Worm (Caenorhabditis elegans) whole organism, L3 larva: ENCODE data around the gene nsun-5.

Experiments used
- R02D3.7 ChIP-seq: fragments of 150-350 bp; optimal IDR thresholded peaks from 2 replicates; lab custom pipeline; 2014; ENCODE audit warnings: missing biosample characterization, missing genetic modification characterization
- ZK546.5 ChIP-seq: sonication (generic microtip); optimal IDR thresholded peaks from 2 replicates; lab custom pipeline; 2017; ENCODE audit warnings: missing biosample characterization, missing genetic modification characterization
- aly-2 ChIP-seq: fragments of 150-350 bp; optimal IDR thresholded peaks from 2 replicates; lab custom pipeline; 2014; ENCODE audit warnings: missing biosample characterization, missing genetic modification characterization
- ama-1 ChIP-seq: fragments of 150-350 bp; optimal IDR thresholded peaks from 2 replicates; lab custom pipeline; 2018
- ceh-16 ChIP-seq: sonication (generic microtip); optimal IDR thresholded peaks from 2 replicates; lab custom pipeline; 2017; ENCODE audit warnings: missing biosample characterization, missing genetic modification characterization
- ceh-28 ChIP-seq: fragments of 150-350 bp; optimal IDR thresholded peaks from 2 replicates; lab custom pipeline; 2014; ENCODE audit warnings: missing biosample characterization, missing genetic modification reagents, missing genetic modification characterization
- ceh-82 ChIP-seq: fragments of 150-350 bp; optimal IDR thresholded peaks from 2 replicates; lab custom pipeline; 2014; ENCODE audit warnings: missing biosample characterization, missing genetic modification characterization
- ceh-9 ChIP-seq: sonication (generic microtip); optimal IDR thresholded peaks from 2 replicates; lab custom pipeline; 2018; ENCODE audit warnings: missing biosample characterization, missing genetic modification characterization
- daf-12 ChIP-seq: fragments of 150-350 bp; optimal IDR thresholded peaks from 2 replicates; lab custom pipeline; 2014; ENCODE audit warnings: missing biosample characterization, missing genetic modification reagents, missing genetic modification characterization
- egl-27 ChIP-seq: sonication (generic microtip); optimal IDR thresholded peaks from 4 replicates; lab custom pipeline; 2017; ENCODE audit warnings: missing biosample characterization, missing genetic modification reagents, missing genetic modification characterization
- egl-5 ChIP-seq: fragments of 150-350 bp; optimal IDR thresholded peaks from 2 replicates; lab custom pipeline; 2017; ENCODE audit warnings: missing biosample characterization, missing genetic modification reagents, missing genetic modification characterization, inconsistent platforms
- elt-1 ChIP-seq: fragments of 150-350 bp; optimal IDR thresholded peaks from 2 replicates; lab custom pipeline; 2014; ENCODE audit warnings: missing biosample characterization, missing genetic modification characterization
- elt-2 ChIP-seq: sonication (generic microtip); optimal IDR thresholded peaks from 2 replicates; lab custom pipeline; 2016; ENCODE audit warnings: missing genetic modification reagents, mild to moderate bottlenecking, missing genetic modification characterization, missing compliant biosample characterization
- elt-3 ChIP-seq, 3 experiments: fragments of 150-350 bp in 1 of 3; sonication (generic microtip) in 2 of 3; optimal IDR thresholded peaks; 2 replicates in 2 of 3; 4 replicates in 1 of 3; lab custom pipeline; 2014 to 2017; ENCODE audit warnings: missing biosample characterization in 3 of 3, missing genetic modification characterization in 3 of 3
- fkh-10 ChIP-seq: sonication (generic microtip); optimal IDR thresholded peaks from 2 replicates; lab custom pipeline; 2017; ENCODE audit warnings: missing biosample characterization, missing genetic modification reagents, missing genetic modification characterization
- fkh-2 ChIP-seq: fragments of 150-350 bp; optimal IDR thresholded peaks from 2 replicates; lab custom pipeline; 2014; ENCODE audit warnings: missing biosample characterization, missing genetic modification reagents, missing genetic modification characterization
- fos-1 ChIP-seq: fragments of 150-350 bp; optimal IDR thresholded peaks from 2 replicates; lab custom pipeline; 2014; ENCODE audit warnings: missing biosample characterization, missing genetic modification characterization
- jun-1 ChIP-seq: fragments of 150-350 bp; optimal IDR thresholded peaks from 2 replicates; lab custom pipeline; 2014; ENCODE audit warnings: missing biosample characterization, missing genetic modification reagents, missing genetic modification characterization
- lin-15B ChIP-seq: fragments of 150-350 bp; optimal IDR thresholded peaks from 2 replicates; lab custom pipeline; 2014; ENCODE audit warnings: missing biosample characterization, missing genetic modification characterization
- lin-39 ChIP-seq: fragments of 150-350 bp; optimal IDR thresholded peaks from 2 replicates; lab custom pipeline; 2018; ENCODE audit warnings: missing biosample characterization, missing genetic modification reagents, missing genetic modification characterization
- mdl-1 ChIP-seq: fragments of 150-350 bp; optimal IDR thresholded peaks from 2 replicates; lab custom pipeline; 2014; ENCODE audit warnings: missing biosample characterization, missing genetic modification characterization
- nhr-11 ChIP-seq: fragments of 150-350 bp; optimal IDR thresholded peaks from 2 replicates; lab custom pipeline; 2014; ENCODE audit warnings: missing biosample characterization, missing genetic modification characterization
- nhr-23 ChIP-seq: fragments of 150-350 bp; optimal IDR thresholded peaks from 2 replicates; lab custom pipeline; 2014; ENCODE audit warnings: missing biosample characterization, missing genetic modification reagents, missing genetic modification characterization
- nhr-237 ChIP-seq: fragments of 150-350 bp; optimal IDR thresholded peaks from 2 replicates; lab custom pipeline; 2014; ENCODE audit warnings: missing biosample characterization, missing genetic modification characterization
- nhr-28 ChIP-seq: fragments of 150-350 bp; optimal IDR thresholded peaks from 2 replicates; lab custom pipeline; 2014; ENCODE audit warnings: missing biosample characterization, missing genetic modification characterization
- nhr-77 ChIP-seq: fragments of 150-350 bp; optimal IDR thresholded peaks from 2 replicates; lab custom pipeline; 2014; ENCODE audit warnings: missing biosample characterization, missing genetic modification characterization
- pha-4 ChIP-seq: fragments of 150-350 bp; optimal IDR thresholded peaks from 2 replicates; lab custom pipeline; 2014; ENCODE audit warnings: missing biosample characterization, missing genetic modification reagents, missing genetic modification characterization
- pqm-1 ChIP-seq: fragments of 150-350 bp; optimal IDR thresholded peaks from 2 replicates; lab custom pipeline; 2017; ENCODE audit warnings: missing biosample characterization, missing genetic modification characterization, inconsistent platforms
- skn-1 ChIP-seq: fragments of 150-350 bp; optimal IDR thresholded peaks from 2 replicates; lab custom pipeline; 2014; ENCODE audit warnings: missing biosample characterization, missing genetic modification characterization
- snpc-4 ChIP-seq: fragments of 150-350 bp; optimal IDR thresholded peaks from 2 replicates; lab custom pipeline; 2014; ENCODE audit warnings: missing biosample characterization, missing genetic modification characterization
- unc-39 ChIP-seq: sonication (generic microtip); optimal IDR thresholded peaks from 4 replicates; lab custom pipeline; 2017; ENCODE audit warnings: missing biosample characterization, missing genetic modification characterization
- zag-1 ChIP-seq: fragments of 150-350 bp; optimal IDR thresholded peaks from 2 replicates; lab custom pipeline; 2014; ENCODE audit warnings: missing biosample characterization, missing genetic modification characterization

Gene nsun-5

DNA sequence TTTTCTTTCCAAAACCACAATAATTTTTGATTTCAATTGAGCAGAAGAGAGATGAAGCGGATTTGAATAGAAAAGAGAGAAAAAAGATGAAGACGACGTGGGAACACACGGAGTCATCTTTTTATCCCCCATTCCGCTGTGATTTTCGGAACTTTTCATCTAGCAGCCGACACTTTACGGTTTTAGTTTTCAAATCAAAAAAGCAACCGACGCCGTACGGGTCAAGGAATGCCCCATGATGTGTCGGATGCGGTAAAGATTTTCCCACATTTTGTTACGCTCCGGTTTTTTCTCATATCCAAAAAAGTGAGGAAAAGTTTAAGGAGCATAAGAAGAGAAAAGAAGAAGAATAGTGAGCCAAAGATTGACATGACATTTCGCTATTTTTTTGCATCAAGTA lies 23.9 kb upstream of the nsun-5 start:
- no peak for TF ChIP-seq zag-1 (tag; lab: Kevin White, UChicago)
- TF ChIP-seq nhr-11 (tag; lab: Kevin White, UChicago) = no peak
- TF ChIP-seq ceh-16 (tag; lab: Kevin White, UChicago) = no peak
- peak; percentile 89 for TF ChIP-seq snpc-4 (tag; lab: Kevin White, UChicago)
- no peak for TF ChIP-seq egl-5
- TF ChIP-seq nhr-77 (tag; lab: Kevin White, UChicago) = no peak
- TF ChIP-seq nhr-237 = no peak
- no peak for TF ChIP-seq lin-39

DNA sequence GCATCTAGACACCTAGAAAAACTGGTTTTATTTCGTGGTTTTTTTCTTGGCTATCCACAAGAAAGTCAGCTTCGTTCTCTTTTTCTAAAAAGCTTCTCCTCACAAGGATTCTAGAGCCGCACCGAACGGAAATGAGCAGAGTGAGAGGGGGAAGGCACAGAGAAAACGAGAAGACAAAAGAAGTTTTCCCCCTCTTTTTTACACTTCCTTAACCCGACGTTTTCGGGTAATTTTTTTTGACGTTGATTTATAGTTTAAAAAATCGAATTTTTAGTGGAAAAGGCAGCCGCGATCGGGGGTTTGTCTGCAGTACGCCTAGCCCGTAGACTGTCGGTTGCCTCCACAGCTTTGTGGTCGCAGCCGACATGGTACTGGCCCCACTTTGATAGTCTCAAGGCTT lies 22.9 kb upstream of the nsun-5 start:
- TF ChIP-seq fkh-10 (GFP tag; lab: Kevin White, UChicago) (peak; percentile 72), ZK546.5 (tag; lab: Kevin White, UChicago) (no peak), pqm-1 (tag; lab: Kevin White, UChicago) (no peak)

- TF ChIP-seq elt-1 = no peak
- peak; percentile 82 for TF ChIP-seq ceh-28
Observed at ce11 chrII:14952464-14953064, 16.9 kb upstream of the nsun-5 start.

DNA sequence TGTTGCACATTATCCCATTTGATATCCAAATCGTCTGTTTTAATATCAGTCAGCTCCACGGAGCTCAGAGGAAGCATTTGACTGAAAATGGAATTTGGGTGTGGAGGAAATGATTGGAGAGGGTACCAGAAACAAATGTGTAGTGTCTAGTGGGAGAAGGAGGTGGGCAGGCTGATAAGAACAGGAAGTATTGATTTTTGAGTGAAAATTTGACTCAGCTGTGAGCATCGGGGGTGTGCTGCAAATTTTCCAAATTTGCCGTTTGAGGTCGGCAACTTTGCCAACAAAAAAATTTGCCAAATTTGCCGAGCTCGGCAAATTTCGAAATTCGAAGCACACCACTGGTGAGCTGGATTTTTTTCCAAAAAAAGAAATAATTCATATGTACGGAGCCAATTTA lies 11.3 kb upstream of the nsun-5 start, which contains the start of gene Y53F4B.1:
Gene Y53F4B.1 (minus strand): TSS at position 101 of the 400 bp plus-strand sequence.
- TF ChIP-seq lin-39 = no peak
- TF ChIP-seq ceh-82 (tag; lab: Kevin White, UChicago) = no peak
- no peak for TF ChIP-seq nhr-23
- peak; percentile 32 for TF ChIP-seq elt-2 (tag; lab: Kevin White, UChicago)
- no peak for TF ChIP-seq ceh-9 (tag; lab: Kevin White, UChicago)

DNA sequence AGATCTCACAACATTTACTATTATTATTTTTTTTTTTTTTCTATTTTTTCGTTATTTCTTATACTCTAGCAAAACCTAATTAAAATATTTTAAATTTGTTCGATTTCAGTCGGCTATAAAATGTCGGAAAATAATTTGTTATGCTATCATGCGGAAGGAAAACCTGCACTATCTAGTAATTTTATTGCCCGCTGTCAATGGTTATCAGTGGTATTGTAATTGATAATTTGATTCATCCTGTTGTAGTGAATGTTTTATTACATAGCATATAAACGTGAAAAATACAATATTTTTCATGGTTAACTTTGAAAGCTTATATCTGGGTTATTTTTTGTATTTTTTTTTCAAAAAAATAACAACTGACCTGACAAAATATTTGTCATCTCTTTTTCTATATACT lies 10.1 kb upstream of the nsun-5 start:
- peak; percentile 90 for TF ChIP-seq elt-2 (tag; lab: Kevin White, UChicago)
- peak; percentile 54 for TF ChIP-seq pqm-1 (tag; lab: Kevin White, UChicago)
- TF ChIP-seq unc-39 (tag; lab: Kevin White, UChicago) = no peak
- TF ChIP-seq skn-1 (tag; lab: Kevin White, UChicago) = no peak
- TF ChIP-seq nhr-237 = no peak
- no peak for TF ChIP-seq nhr-77 (tag; lab: Kevin White, UChicago)
- TF ChIP-seq jun-1 (tag; lab: Kevin White, UChicago) = peak; percentile 81
- no peak for TF ChIP-seq aly-2 (tag; lab: Kevin White, UChicago)
- TF ChIP-seq pha-4 (tag; lab: Kevin White, UChicago) = peak; percentile 9
- TF ChIP-seq ceh-82 (tag; lab: Kevin White, UChicago) = no peak

- TF ChIP-seq daf-12 (no peak), fkh-10 (GFP tag; lab: Kevin White, UChicago) (no peak)
Observed at ce11 chrII:14964008-14964407, 5.4 kb upstream of the nsun-5 start, which contains the start of gene elo-9. elo-9 (minus strand) TSS chrII:14964108.

DNA sequence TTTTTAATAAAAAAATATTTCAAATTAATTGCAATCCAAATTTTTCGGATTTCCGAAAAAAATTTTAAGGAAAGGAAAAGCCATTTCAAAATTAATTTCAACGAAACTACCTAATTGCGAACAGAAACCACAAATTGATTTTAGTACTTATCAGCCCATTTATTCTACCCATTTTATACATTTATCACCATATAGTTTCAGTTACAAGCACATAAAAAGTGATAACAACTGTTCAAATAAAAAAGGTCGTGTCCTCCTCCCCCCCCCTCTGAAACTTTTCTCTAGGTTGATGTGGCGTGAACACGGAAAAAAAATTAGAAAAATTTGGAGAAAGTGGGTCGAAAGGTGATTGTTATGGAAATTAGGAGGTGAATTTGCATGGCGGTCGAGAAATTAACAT lies 4.5 kb upstream of the nsun-5 start:
- TF ChIP-seq pha-4 (tag; lab: Kevin White, UChicago) = peak; percentile 24
- TF ChIP-seq jun-1 (tag; lab: Kevin White, UChicago) = no peak
- no peak for TF ChIP-seq mdl-1
- no peak for TF ChIP-seq fkh-2 (tag; lab: Kevin White, UChicago)
- peak; percentile 85 for TF ChIP-seq pqm-1 (tag; lab: Kevin White, UChicago)
- no peak for TF ChIP-seq aly-2 (tag; lab: Kevin White, UChicago)
- no peak for TF ChIP-seq elt-3 (tag; optimal IDR thresholded peaks at IDR 0.05; lab: Kevin White, UChicago)
- TF ChIP-seq lin-15B (tag; lab: Kevin White, UChicago) = no peak
- no peak for TF ChIP-seq R02D3.7 (tag; lab: Kevin White, UChicago)
- peak; percentile 88 for TF ChIP-seq elt-2 (tag; lab: Kevin White, UChicago)

DNA sequence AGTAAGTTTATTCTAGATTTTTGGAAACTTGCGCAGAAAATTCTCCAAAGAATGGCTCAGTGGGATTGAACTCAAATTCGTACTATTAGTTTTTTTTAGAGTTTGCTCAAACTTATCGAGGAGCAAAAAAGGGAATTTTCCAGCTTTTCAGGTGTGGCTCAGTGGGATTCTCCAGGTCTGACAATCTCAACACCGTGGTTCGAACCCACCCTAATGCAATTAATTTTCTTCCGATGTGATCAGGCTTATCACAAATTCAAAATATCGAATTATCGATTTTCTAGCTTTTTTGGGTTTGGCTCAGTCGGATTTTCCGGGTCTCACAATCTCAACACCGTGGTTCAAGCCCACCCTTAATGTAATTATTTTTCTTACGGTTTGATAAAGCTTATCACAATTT lies 3.0 kb upstream of the nsun-5 start:
- TF ChIP-seq pqm-1 (tag; lab: Kevin White, UChicago) = no peak
- no peak for TF ChIP-seq nhr-28 (tag; lab: Kevin White, UChicago)
- TF ChIP-seq snpc-4 (tag; lab: Kevin White, UChicago) = no peak
- no peak for TF ChIP-seq fos-1 (tag; lab: Kevin White, UChicago)
- no peak for TF ChIP-seq mdl-1
- no peak for TF ChIP-seq ama-1 (lab: Kevin White, UChicago)
- no peak for TF ChIP-seq lin-39
- TF ChIP-seq egl-27 (tag; lab: Kevin White, UChicago) = no peak
- no peak for TF ChIP-seq ZK546.5 (tag; lab: Kevin White, UChicago)
- TF ChIP-seq egl-5 = no peak
- TF ChIP-seq ceh-82 (tag; lab: Kevin White, UChicago) = no peak
- TF ChIP-seq elt-3 (tag; optimal IDR thresholded peaks at IDR 0.05; lab: Kevin White, UChicago) = no peak
- TF ChIP-seq ceh-16 (tag; lab: Kevin White, UChicago) = no peak
